Worm (Caenorhabditis elegans): ENCODE measurements around the gene C47E8.11.
A peak's percentile ranks its signal among the peaks of the same experiment; 100 is the strongest.

The C47E8.11 gene

ce11 chrV:14686231-14687105 is 1.9 kb upstream of the C47E8.11 start:
- no peak for TF ChIP-seq ceh-16 (tag; optimal IDR thresholded peaks at IDR 0.05)
- TF ChIP-seq skn-1 (tag; optimal IDR thresholded peaks at IDR 0.05): peak; percentile 12
- no peak for TF ChIP-seq egl-27 (tag; optimal IDR thresholded peaks at IDR 0.05)
- TF ChIP-seq fos-1 (tag; optimal IDR thresholded peaks at IDR 0.05): no peak
- peak; percentile 32 for TF ChIP-seq nhr-129 (tag; optimal IDR thresholded peaks at IDR 0.05)
- TF ChIP-seq nhr-77 (tag; optimal IDR thresholded peaks at IDR 0.05): no peak
- TF ChIP-seq lin-13 (GFP tag; optimal IDR thresholded peaks at IDR 0.05): no peak
- peak; percentile 90 for TF ChIP-seq ama-1 (optimal IDR thresholded peaks at IDR 0.05)
- TF ChIP-seq unc-55 (GFP tag; optimal IDR thresholded peaks at IDR 0.05): no peak

ce11 chrV:14687106-14687964 is 1.1 kb upstream of the C47E8.11 start:
- peak; percentile 21 for TF ChIP-seq skn-1 (tag; optimal IDR thresholded peaks at IDR 0.05)
- peak; percentile 60 for TF ChIP-seq ama-1 (optimal IDR thresholded peaks at IDR 0.05)
- no peak for TF ChIP-seq zag-1 (tag; optimal IDR thresholded peaks at IDR 0.05)
- TF ChIP-seq lin-13 (GFP tag; optimal IDR thresholded peaks at IDR 0.05): no peak
- peak; percentile 56 for TF ChIP-seq lin-11 (tag; optimal IDR thresholded peaks at IDR 0.05)
- no peak for TF ChIP-seq lin-39 (tag; optimal IDR thresholded peaks at IDR 0.05)
- TF ChIP-seq ztf-4 (tag; optimal IDR thresholded peaks at IDR 0.05): peak; percentile 16

ce11 chrV:14689060-14689750 is 789 bp downstream of the C47E8.11 start, which contains the start of gene gasr-8:
Gene gasr-8, plus strand, starts transcription at chrV:14689110.
- TF ChIP-seq mdl-1 (tag; optimal IDR thresholded peaks at IDR 0.05) (no peak), aly-2 (tag; optimal IDR thresholded peaks at IDR 0.05) (no peak), ztf-11 (tag; optimal IDR thresholded peaks at IDR 0.05) (no peak), ceh-16 (tag; optimal IDR thresholded peaks at IDR 0.05) (no peak), snpc-4 (tag; optimal IDR thresholded peaks at IDR 0.05) (no peak), C34F6.9 (tag; optimal IDR thresholded peaks at IDR 0.05) (no peak), skn-1 (tag; optimal IDR thresholded peaks at IDR 0.05) (no peak), unc-39 (tag; optimal IDR thresholded peaks at IDR 0.05) (no peak), sma-9 (GFP tag; optimal IDR thresholded peaks at IDR 0.05) (no peak), sma-9 (tag; optimal IDR thresholded peaks at IDR 0.05) (no peak), nhr-12 (tag; optimal IDR thresholded peaks at IDR 0.05) (no peak), nhr-25 (tag; optimal IDR thresholded peaks at IDR 0.05) (no peak), alr-1 (tag; optimal IDR thresholded peaks at IDR 0.05) (no peak), unc-62 (GFP tag; optimal IDR thresholded peaks at IDR 0.05) (no peak), ztf-4 (tag; optimal IDR thresholded peaks at IDR 0.05) (no peak), lsy-2 (tag; optimal IDR thresholded peaks at IDR 0.05) (no peak), fos-1 (tag; optimal IDR thresholded peaks at IDR 0.05) (no peak), F13H6.1 (tag; optimal IDR thresholded peaks at IDR 0.05) (no peak), sma-3 (GFP tag; optimal IDR thresholded peaks at IDR 0.05) (no peak), lin-13 (GFP tag; optimal IDR thresholded peaks at IDR 0.05) (no peak)

ce11 chrV:14695713-14696112 is 7.3 kb downstream of the C47E8.11 start:
- TF ChIP-seq crh-2 (tag; optimal IDR thresholded peaks at IDR 0.05) (no peak), nhr-11 (tag; optimal IDR thresholded peaks at IDR 0.05) (no peak), aly-2 (tag; optimal IDR thresholded peaks at IDR 0.05) (no peak), gmeb-1 (tag; optimal IDR thresholded peaks at IDR 0.05) (no peak), sma-3 (GFP tag; optimal IDR thresholded peaks at IDR 0.05) (no peak), unc-55 (GFP tag; optimal IDR thresholded peaks at IDR 0.05) (no peak), skn-1 (tag; optimal IDR thresholded peaks at IDR 0.05) (no peak), ama-1 (optimal IDR thresholded peaks at IDR 0.05) (no peak), unc-62 (GFP tag; optimal IDR thresholded peaks at IDR 0.05) (no peak), nhr-21 (tag; optimal IDR thresholded peaks at IDR 0.05) (no peak), ceh-16 (tag; optimal IDR thresholded peaks at IDR 0.05) (no peak), peb-1 (tag; optimal IDR thresholded peaks at IDR 0.05) (no peak), elt-3 (tag; optimal IDR thresholded peaks at IDR 0.05) (no peak), nhr-25 (tag; optimal IDR thresholded peaks at IDR 0.05) (no peak), dmd-4 (tag; optimal IDR thresholded peaks at IDR 0.05) (no peak), unc-39 (tag; optimal IDR thresholded peaks at IDR 0.05) (no peak), lin-13 (GFP tag; optimal IDR thresholded peaks at IDR 0.05) (no peak), mbf-1 (tag; optimal IDR thresholded peaks at IDR 0.05) (no peak), nhr-237 (tag; optimal IDR thresholded peaks at IDR 0.05) (no peak), ztf-1 (GFP tag; conservative IDR thresholded peaks at IDR 0.05) (no peak)
